Worm (Caenorhabditis elegans): ENCODE results near the gene ham-1.

- no peak for TF ChIP-seq ceh-9 (tag; optimal IDR thresholded peaks at IDR 0.05)
- no peak for TF ChIP-seq snpc-4 (tag; optimal IDR thresholded peaks at IDR 0.05)
- no peak for TF ChIP-seq ztf-11 (tag; optimal IDR thresholded peaks at IDR 0.05)
- TF ChIP-seq sea-2 (GFP tag; optimal IDR thresholded peaks at IDR 0.05): no peak
- no peak for TF ChIP-seq elt-3 (tag; optimal IDR thresholded peaks at IDR 0.05)
- TF ChIP-seq nhr-77 (tag; optimal IDR thresholded peaks at IDR 0.05): no peak
- no peak for TF ChIP-seq jun-1 (tag; optimal IDR thresholded peaks at IDR 0.05)
- no peak for TF ChIP-seq unc-39 (tag; optimal IDR thresholded peaks at IDR 0.05)
- no peak for TF ChIP-seq pha-4 (tag; optimal IDR thresholded peaks at IDR 0.05)
- TF ChIP-seq ama-1 (optimal IDR thresholded peaks at IDR 0.05): no peak
Measured at ce11 chrIV:12520150-12520549, 21.8 kb upstream of the ham-1 start, which contains the start of gene tsp-4.

Data from whole organism, L3 larva.